Worm (Caenorhabditis elegans) whole organism, L3 larva: ENCODE results near the gene end-3.
A peak's percentile ranks its signal among the peaks of the same experiment; 100 is the strongest.

Experiments
- ceh-82 ChIP-seq: fragments of 150-350 bp; optimal IDR thresholded peaks from 2 replicates; lab custom pipeline; 2014; ENCODE audit warnings: missing biosample characterization, missing genetic modification characterization
- egl-27 ChIP-seq: sonication (generic microtip); optimal IDR thresholded peaks from 4 replicates; lab custom pipeline; 2017; ENCODE audit warnings: missing biosample characterization, missing genetic modification reagents, missing genetic modification characterization
- egl-5 ChIP-seq: fragments of 150-350 bp; optimal IDR thresholded peaks from 2 replicates; lab custom pipeline; 2017; ENCODE audit warnings: missing biosample characterization, missing genetic modification reagents, missing genetic modification characterization, inconsistent platforms
- elt-3 ChIP-seq, 3 experiments: fragments of 150-350 bp in 1 of 3; sonication (generic microtip) in 2 of 3; optimal IDR thresholded peaks; 2 replicates in 2 of 3; 4 replicates in 1 of 3; lab custom pipeline; 2014 to 2017; ENCODE audit warnings: missing biosample characterization in 3 of 3, missing genetic modification characterization in 3 of 3
- lin-39 ChIP-seq: fragments of 150-350 bp; optimal IDR thresholded peaks from 2 replicates; lab custom pipeline; 2018; ENCODE audit warnings: missing biosample characterization, missing genetic modification reagents, missing genetic modification characterization
- mdl-1 ChIP-seq: fragments of 150-350 bp; optimal IDR thresholded peaks from 2 replicates; lab custom pipeline; 2014; ENCODE audit warnings: missing biosample characterization, missing genetic modification characterization
- nfya-1 ChIP-seq: sonication (generic microtip); optimal IDR thresholded peaks from 2 replicates; lab custom pipeline; 2017; ENCODE audit warnings: missing genetic modification characterization, mild to moderate bottlenecking, missing compliant biosample characterization, antibody characterized with exemption, moderate library complexity; ENCODE audit not compliant: insufficient read depth
- nhr-23 ChIP-seq: fragments of 150-350 bp; optimal IDR thresholded peaks from 2 replicates; lab custom pipeline; 2014; ENCODE audit warnings: missing biosample characterization, missing genetic modification reagents, missing genetic modification characterization
- nhr-28 ChIP-seq: fragments of 150-350 bp; optimal IDR thresholded peaks from 2 replicates; lab custom pipeline; 2014; ENCODE audit warnings: missing biosample characterization, missing genetic modification characterization
- nhr-67 ChIP-seq: fragments of 150-350 bp; optimal IDR thresholded peaks from 2 replicates; lab custom pipeline; 2014; ENCODE audit warnings: missing biosample characterization, missing genetic modification characterization
- nhr-76 ChIP-seq: fragments of 150-350 bp; sonication (generic microtip); optimal IDR thresholded peaks from 5 replicates; lab custom pipeline; 2014; ENCODE audit warnings: missing biosample characterization, missing genetic modification characterization
- pha-4 ChIP-seq: fragments of 150-350 bp; optimal IDR thresholded peaks from 2 replicates; lab custom pipeline; 2014; ENCODE audit warnings: missing biosample characterization, missing genetic modification reagents, missing genetic modification characterization
- skn-1 ChIP-seq: fragments of 150-350 bp; optimal IDR thresholded peaks from 2 replicates; lab custom pipeline; 2014; ENCODE audit warnings: missing biosample characterization, missing genetic modification characterization
- ztf-4 ChIP-seq: fragments of 150-350 bp; optimal IDR thresholded peaks from 2 replicates; lab custom pipeline; 2014; ENCODE audit warnings: missing biosample characterization, missing genetic modification characterization

Gene end-3

DNA sequence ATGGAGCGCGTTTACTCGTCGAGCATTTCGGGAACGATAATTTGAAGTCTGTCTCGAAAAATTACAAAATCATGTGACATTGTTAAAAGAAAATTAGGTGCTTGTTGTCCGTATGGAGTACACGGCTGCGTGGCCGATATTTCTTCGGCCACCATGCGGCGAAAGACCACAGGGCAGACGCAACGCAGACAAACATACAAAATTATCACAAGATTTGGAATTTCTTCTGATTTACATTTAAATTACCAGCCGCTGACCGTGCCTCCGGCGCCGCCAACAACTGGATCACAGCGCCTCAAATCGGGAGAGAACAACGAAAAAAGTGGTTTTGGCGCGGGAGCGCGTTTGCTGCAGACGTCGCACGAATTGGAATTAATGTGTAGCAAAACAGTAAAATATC lies 40.6 kb downstream of the end-3 start (continued):
- TF ChIP-seq nhr-76 (peak; percentile 10), ceh-82 (tag; lab: Kevin White, UChicago) (peak; percentile 75), pha-4 (tag; lab: Kevin White, UChicago) (peak; percentile 77)

DNA sequence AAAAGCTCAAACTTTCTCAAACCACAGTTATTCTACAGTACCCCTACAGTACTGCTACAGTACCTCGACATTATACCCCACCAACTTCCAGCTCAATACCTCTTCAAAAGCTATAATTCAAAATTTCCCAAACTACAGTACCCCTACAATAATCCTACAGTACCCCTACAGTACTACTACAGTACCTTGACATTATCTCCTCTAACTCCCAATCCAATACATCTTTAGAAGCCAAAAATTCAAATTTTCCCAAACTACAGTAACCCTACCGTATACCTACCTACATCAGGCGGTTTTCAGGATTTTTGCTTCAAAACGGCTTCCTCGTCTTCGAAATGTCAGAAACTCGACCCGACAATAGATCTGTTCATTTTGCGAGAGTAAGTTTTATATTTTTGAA lies 43.0 kb downstream of the end-3 start, which contains the start of gene F58D12.3:
Gene F58D12.3 (plus strand): TSS at position 301 of the 400 bp plus-strand sequence.
- TF ChIP-seq nhr-23 (tag; lab: Kevin White, UChicago), result no peak
- TF ChIP-seq ceh-82 (tag; lab: Kevin White, UChicago), result no peak

- TF ChIP-seq elt-3 (tag; optimal IDR thresholded peaks at IDR 0.05; lab: Kevin White, UChicago) (no peak), nhr-28 (no peak), ztf-4 (tag; lab: Kevin White, UChicago) (no peak), lin-39 (tag; lab: Kevin White, UChicago) (no peak), skn-1 (tag; lab: Kevin White, UChicago) (no peak), nhr-67 (tag; lab: Kevin White, UChicago) (no peak), mdl-1 (tag; lab: Kevin White, UChicago) (no peak), nfya-1 (tag; lab: Kevin White, UChicago) (peak; percentile 90)
These were observed 49.5 kb downstream of the end-3 start for ce11 chrV:14063980-14064379.

DNA sequence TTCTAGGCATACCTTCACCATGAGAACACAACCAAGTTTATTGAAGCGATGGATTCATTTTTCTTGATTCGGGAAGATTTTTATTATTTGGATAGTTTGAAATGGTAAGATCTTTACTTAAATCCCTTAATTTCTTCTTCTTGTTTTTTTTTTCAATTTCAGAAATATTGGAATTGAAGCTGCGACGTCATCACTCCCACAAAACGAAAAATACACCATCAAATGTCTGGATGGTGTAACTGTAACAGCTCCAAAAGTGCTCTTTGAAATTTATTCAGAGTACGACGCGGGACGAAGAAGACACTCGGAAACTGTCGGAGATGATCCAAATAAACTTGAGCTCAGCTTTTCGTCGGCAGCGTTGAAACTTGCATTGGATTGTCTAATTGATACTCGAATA lies 49.9 kb downstream of the end-3 start, which contains the start of gene D1086.21:
Gene D1086.21 (plus strand): TSS at position 301 of the 400 bp plus-strand sequence.
- TF ChIP-seq egl-5 (tag; lab: Kevin White, UChicago) (no peak), egl-27 (no peak)
